Worm (Caenorhabditis elegans) whole organism, L2 larva: ENCODE measurements around the gene C49C3.8.

Source experiments
- C34F6.9 ChIP-seq: fragments of 150-350 bp; optimal IDR thresholded peaks from 2 replicates; lab custom pipeline; 2014; ENCODE audit warnings: missing biosample characterization, missing genetic modification characterization
- F13H6.1 ChIP-seq: sonication (generic microtip); optimal IDR thresholded peaks from 2 replicates; lab custom pipeline; 2016; ENCODE audit warnings: missing genetic modification characterization, missing compliant biosample characterization
- R02D3.7 ChIP-seq: fragments of 150-350 bp; optimal IDR thresholded peaks from 2 replicates; lab custom pipeline; 2014; ENCODE audit warnings: missing biosample characterization, missing genetic modification characterization
- Y55F3AM.14 ChIP-seq: fragments of 200-800 bp; sonication (Bioruptor generic); optimal IDR thresholded peaks from 2 replicates; lab custom pipeline; 2018; ENCODE audit warnings: mild to moderate bottlenecking, missing genetic modification characterization, missing compliant biosample characterization
- ZK546.5 ChIP-seq: sonication (generic microtip); optimal IDR thresholded peaks from 2 replicates; lab custom pipeline; 2017; ENCODE audit warnings: missing biosample characterization, missing genetic modification characterization
- alr-1 ChIP-seq: fragments of 150-350 bp; optimal IDR thresholded peaks from 2 replicates; lab custom pipeline; 2014; ENCODE audit warnings: missing biosample characterization, missing genetic modification characterization
- aly-2 ChIP-seq: fragments of 150-350 bp; optimal IDR thresholded peaks from 2 replicates; lab custom pipeline; 2014; ENCODE audit warnings: missing biosample characterization, missing genetic modification characterization
- ama-1 ChIP-seq: fragments of 150-350 bp; optimal IDR thresholded peaks from 2 replicates; lab custom pipeline; 2018; ENCODE audit warnings: inconsistent platforms
- blmp-1 ChIP-seq: sonication (generic microtip); optimal IDR thresholded peaks from 2 replicates; lab custom pipeline; 2017; ENCODE audit warnings: missing genetic modification characterization, mild to moderate bottlenecking, missing compliant biosample characterization, antibody characterized with exemption, moderate library complexity; ENCODE audit not compliant: insufficient read depth
- ceh-16 ChIP-seq: fragments of 150-350 bp; optimal IDR thresholded peaks from 2 replicates; lab custom pipeline; 2014; ENCODE audit warnings: missing biosample characterization, missing genetic modification characterization
- ceh-82 ChIP-seq: fragments of 150-350 bp; optimal IDR thresholded peaks from 2 replicates; lab custom pipeline; 2014; ENCODE audit warnings: missing biosample characterization, missing genetic modification characterization
- crh-2 ChIP-seq: sonication (generic microtip); optimal IDR thresholded peaks from 2 replicates; lab custom pipeline; 2017; ENCODE audit warnings: missing biosample characterization, missing genetic modification characterization
- dmd-4 ChIP-seq: sonication (generic microtip); optimal IDR thresholded peaks from 2 replicates; lab custom pipeline; 2017; ENCODE audit warnings: missing biosample characterization, missing genetic modification characterization
- egl-27 ChIP-seq: sonication (generic microtip); optimal IDR thresholded peaks from 3 replicates; lab custom pipeline; 2017; ENCODE audit warnings: missing biosample characterization, missing genetic modification reagents, missing genetic modification characterization
- elt-1 ChIP-seq: fragments of 150-350 bp; optimal IDR thresholded peaks from 2 replicates; lab custom pipeline; 2014; ENCODE audit warnings: missing biosample characterization, missing genetic modification characterization
- elt-3 ChIP-seq: sonication (generic microtip); optimal IDR thresholded peaks from 2 replicates; lab custom pipeline; 2017; ENCODE audit warnings: missing biosample characterization, missing genetic modification characterization
- fos-1 ChIP-seq: fragments of 150-350 bp; optimal IDR thresholded peaks from 2 replicates; lab custom pipeline; 2014; ENCODE audit warnings: missing biosample characterization, missing genetic modification characterization
- gmeb-1 ChIP-seq: fragments of 150-350 bp; optimal IDR thresholded peaks from 2 replicates; lab custom pipeline; 2014; ENCODE audit warnings: missing biosample characterization, missing genetic modification characterization
- lin-11 ChIP-seq: fragments of 150-350 bp; sonication (generic microtip); optimal IDR thresholded peaks from 2 replicates; lab custom pipeline; 2014; ENCODE audit warnings: missing biosample characterization, missing genetic modification characterization, inconsistent platforms, mixed read lengths
- lin-13 ChIP-seq: fragments of 150-350 bp; optimal IDR thresholded peaks from 2 replicates; lab custom pipeline; 2014; ENCODE audit warnings: missing biosample characterization, missing genetic modification reagents, missing genetic modification characterization
- lin-39 ChIP-seq: fragments of 150-350 bp; optimal IDR thresholded peaks from 2 replicates; lab custom pipeline; 2014; ENCODE audit warnings: missing biosample characterization, missing genetic modification reagents, missing genetic modification characterization
- lsy-2 ChIP-seq, 2 experiments: fragments of 150-350 bp in 1 of 2; sonication (generic microtip) in 1 of 2; optimal IDR thresholded peaks; 2 replicates each; lab custom pipeline; 2014 to 2017; ENCODE audit warnings: missing biosample characterization in 2 of 2, missing genetic modification characterization in 2 of 2
- mab-5 ChIP-seq: fragments of 150-350 bp; optimal IDR thresholded peaks from 2 replicates; lab custom pipeline; 2014; ENCODE audit warnings: missing biosample characterization, missing genetic modification characterization
- mbf-1 ChIP-seq: sonication (generic microtip); optimal IDR thresholded peaks from 2 replicates; lab custom pipeline; 2017; ENCODE audit warnings: missing biosample characterization, missing genetic modification characterization
- mdl-1 ChIP-seq, 2 experiments: fragments of 150-350 bp in 1 of 2; sonication (generic microtip) in 1 of 2; optimal IDR thresholded peaks; 2 replicates each; lab custom pipeline; 2017; ENCODE audit warnings: missing biosample characterization in 2 of 2, missing genetic modification characterization in 2 of 2
- nhr-10 ChIP-seq: sonication (generic microtip); optimal IDR thresholded peaks from 2 replicates; lab custom pipeline; 2017; ENCODE audit warnings: missing biosample characterization, missing genetic modification characterization
- nhr-11 ChIP-seq: fragments of 150-350 bp; optimal IDR thresholded peaks from 2 replicates; lab custom pipeline; 2014; ENCODE audit warnings: missing biosample characterization, missing genetic modification characterization
- nhr-12 ChIP-seq: fragments of 150-350 bp; optimal IDR thresholded peaks from 2 replicates; lab custom pipeline; 2014; ENCODE audit warnings: missing biosample characterization, missing genetic modification characterization
- nhr-129 ChIP-seq: fragments of 150-350 bp; optimal IDR thresholded peaks from 2 replicates; lab custom pipeline; 2014; ENCODE audit warnings: missing biosample characterization, missing genetic modification characterization
- nhr-21 ChIP-seq: fragments of 150-350 bp; optimal IDR thresholded peaks from 2 replicates; lab custom pipeline; 2014; ENCODE audit warnings: missing biosample characterization, missing genetic modification characterization
- nhr-23 ChIP-seq: fragments of 150-350 bp; optimal IDR thresholded peaks from 2 replicates; lab custom pipeline; 2014; ENCODE audit warnings: missing biosample characterization, missing genetic modification reagents, missing genetic modification characterization
- nhr-25 ChIP-seq: fragments of 150-350 bp; sonication (generic microtip); optimal IDR thresholded peaks from 3 replicates; lab custom pipeline; 2014; ENCODE audit warnings: missing biosample characterization, missing genetic modification characterization
- nhr-6 ChIP-seq: fragments of 150-350 bp; optimal IDR thresholded peaks from 2 replicates; lab custom pipeline; 2014; ENCODE audit warnings: missing biosample characterization, missing genetic modification characterization
- nhr-77 ChIP-seq: fragments of 150-350 bp; optimal IDR thresholded peaks from 2 replicates; lab custom pipeline; 2014; ENCODE audit warnings: missing biosample characterization, missing genetic modification characterization
- sem-4 ChIP-seq: fragments of 150-350 bp; optimal IDR thresholded peaks from 2 replicates; lab custom pipeline; 2014; ENCODE audit warnings: missing biosample characterization, missing genetic modification reagents, missing genetic modification characterization
- skn-1 ChIP-seq: sonication (generic microtip); optimal IDR thresholded peaks from 2 replicates; lab custom pipeline; 2017; ENCODE audit warnings: missing biosample characterization, missing genetic modification characterization
- sma-3 ChIP-seq: sonication (generic microtip); optimal IDR thresholded peaks from 2 replicates; lab custom pipeline; 2016; ENCODE audit warnings: missing genetic modification reagents, missing genetic modification characterization, missing compliant biosample characterization
- sma-9 ChIP-seq, 2 experiments: fragments of 150-350 bp in 1 of 2; sonication (generic microtip) in 1 of 2; optimal IDR thresholded peaks; 2 replicates each; lab custom pipeline; 2014 to 2016; ENCODE audit warnings: missing genetic modification characterization in 2 of 2, mild to moderate bottlenecking in 1 of 2, missing biosample characterization in 1 of 2, missing compliant biosample characterization in 1 of 2, missing genetic modification reagents in 1 of 2, moderate library complexity in 1 of 2
- snpc-4 ChIP-seq: fragments of 150-350 bp; optimal IDR thresholded peaks from 2 replicates; lab custom pipeline; 2014; ENCODE audit warnings: missing biosample characterization, missing genetic modification characterization
- unc-39 ChIP-seq: fragments of 150-350 bp; optimal IDR thresholded peaks from 2 replicates; lab custom pipeline; 2014; ENCODE audit warnings: missing biosample characterization, missing genetic modification characterization
- unc-55 ChIP-seq: fragments of 150-350 bp; sonication (generic microtip); optimal IDR thresholded peaks from 3 replicates; lab custom pipeline; 2014; ENCODE audit warnings: missing biosample characterization, missing genetic modification reagents, missing genetic modification characterization
- unc-62 ChIP-seq: fragments of 150-350 bp; optimal IDR thresholded peaks from 2 replicates; lab custom pipeline; 2014; ENCODE audit warnings: missing biosample characterization, missing genetic modification reagents, missing genetic modification characterization
- zag-1 ChIP-seq: fragments of 150-350 bp; optimal IDR thresholded peaks from 2 replicates; lab custom pipeline; 2014; ENCODE audit warnings: missing biosample characterization, missing genetic modification characterization
- ztf-1 ChIP-seq: fragments of 200-800 bp; sonication (Bioruptor generic); conservative IDR thresholded peaks from 2 replicates; pipeline ENCODE4 v1.3.6; 2022; ENCODE audit warnings: missing genetic modification characterization, missing compliant biosample characterization
- ztf-11 ChIP-seq: sonication (generic microtip); optimal IDR thresholded peaks from 2 replicates; lab custom pipeline; 2017; ENCODE audit warnings: missing biosample characterization, missing genetic modification characterization
- ztf-4 ChIP-seq: fragments of 150-350 bp; optimal IDR thresholded peaks from 2 replicates; lab custom pipeline; 2014; ENCODE audit warnings: missing biosample characterization, missing genetic modification characterization

C49C3.8 gene

DNA sequence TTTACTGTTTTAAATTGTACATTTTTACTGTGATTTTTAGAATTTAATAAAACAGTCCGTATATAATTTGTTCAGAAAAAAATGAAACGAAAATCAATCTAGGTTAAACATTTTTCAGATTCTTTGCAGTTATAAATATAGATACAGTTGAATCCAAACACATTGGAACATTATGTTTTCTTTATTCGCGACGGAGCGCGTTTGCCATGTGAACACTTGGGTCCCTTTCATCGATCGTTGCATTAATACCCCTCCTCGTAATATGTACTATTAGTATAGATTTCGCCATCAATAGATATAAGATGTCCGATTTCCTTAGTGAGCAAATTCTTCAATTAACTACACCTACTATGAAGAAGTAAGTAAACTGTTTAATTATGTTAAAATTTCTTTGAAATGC, at the start of gene C49C3.8:
Gene C49C3.8, plus strand, starts transcription at position 173 of the 400 bp plus-strand sequence.
- peak; percentile 54 for TF ChIP-seq unc-55 (GFP tag; lab: Kevin White, UChicago)
- TF ChIP-seq blmp-1 (tag; lab: Kevin White, UChicago): no peak
- TF ChIP-seq nhr-129 (tag; lab: Kevin White, UChicago): peak; percentile 8
- TF ChIP-seq aly-2 (tag; lab: Kevin White, UChicago): no peak
- TF ChIP-seq C34F6.9 (tag; lab: Kevin White, UChicago): peak; percentile 61

ce11 chrIV:17285263-17285662, 49.7 kb upstream of the C49C3.8 start:
- TF ChIP-seq nhr-11 (no peak), sma-3 (no peak), skn-1 (tag; lab: Kevin White, UChicago) (no peak), sem-4 (tag; lab: Kevin White, UChicago) (no peak), lin-11 (tag; lab: Kevin White, UChicago) (no peak), ztf-1 (GFP tag; lab: Robert Waterston, UW) (no peak), elt-1 (tag; lab: Kevin White, UChicago) (no peak), ceh-82 (tag; lab: Kevin White, UChicago) (no peak), nhr-23 (tag; lab: Kevin White, UChicago) (no peak), elt-3 (no peak), unc-55 (GFP tag; lab: Kevin White, UChicago) (peak; percentile 91), zag-1 (tag; lab: Kevin White, UChicago) (peak; percentile 31), F13H6.1 (tag; lab: Kevin White, UChicago) (no peak), nhr-77 (no peak), unc-39 (no peak), lin-13 (GFP tag; lab: Kevin White, UChicago) (peak; percentile 7), nhr-25 (tag; lab: Kevin White, UChicago) (no peak), ceh-16 (tag; lab: Kevin White, UChicago) (no peak), nhr-12 (tag; lab: Kevin White, UChicago) (no peak), C34F6.9 (tag; lab: Kevin White, UChicago) (peak; percentile 52), mbf-1 (tag; lab: Kevin White, UChicago) (no peak), sma-9 (GFP tag; optimal IDR thresholded peaks at IDR 0.05; lab: Kevin White, UChicago) (peak; percentile 66), sma-9 (tag; optimal IDR thresholded peaks at IDR 0.05; lab: Kevin White, UChicago) (no peak), lin-39 (no peak), blmp-1 (tag; lab: Kevin White, UChicago) (no peak), lsy-2 (tag; optimal IDR thresholded peaks at IDR 0.05; lab: Kevin White, UChicago) (peak in 1 of 2 experiments; percentile 56), crh-2 (tag; lab: Kevin White, UChicago) (peak; percentile 69), nhr-6 (no peak), ama-1 (lab: Kevin White, UChicago) (no peak), egl-27 (tag; lab: Kevin White, UChicago) (no peak), unc-62 (GFP tag; lab: Kevin White, UChicago) (no peak), nhr-129 (tag; lab: Kevin White, UChicago) (peak; percentile 50), R02D3.7 (tag; lab: Kevin White, UChicago) (no peak), mdl-1 (tag; optimal IDR thresholded peaks at IDR 0.05; lab: Kevin White, UChicago) (no peak), nhr-10 (tag; lab: Kevin White, UChicago) (no peak), nhr-21 (tag; lab: Kevin White, UChicago) (no peak), dmd-4 (tag; lab: Kevin White, UChicago) (no peak), gmeb-1 (tag; lab: Kevin White, UChicago) (no peak), mab-5 (no peak), aly-2 (tag; lab: Kevin White, UChicago) (no peak), fos-1 (tag; lab: Kevin White, UChicago) (no peak), ztf-11 (tag; lab: Kevin White, UChicago) (no peak), ZK546.5 (tag; lab: Kevin White, UChicago) (no peak), ztf-4 (peak; percentile 18), alr-1 (no peak), snpc-4 (tag; lab: Kevin White, UChicago) (no peak), Y55F3AM.14 (GFP tag; lab: Kevin White, UChicago) (no peak)
